Worm (Caenorhabditis elegans) whole organism, L4 larva: ENCODE measurements around the gene Y57A10C.1.

Source experiments
- D1046.2 ChIP-seq: fragments of 200-800 bp; sonication (Bioruptor generic); IDR thresholded peaks from 2 replicates; pipeline ENCODE4 v1.3.6; 2022; ENCODE audit warnings: missing genetic modification characterization, missing compliant biosample characterization
- F26F4.8 ChIP-seq: fragments of 200-800 bp; sonication (Bioruptor generic); conservative IDR thresholded peaks from 2 replicates; pipeline ENCODE4 v1.3.6; 2022; ENCODE audit warnings: missing genetic modification characterization, missing compliant biosample characterization
- F44E2.7 ChIP-seq: fragments of 200-800 bp; sonication (Bioruptor generic); IDR thresholded peaks from 2 replicates; pipeline ENCODE4 v2.1.2; 2022; ENCODE audit warnings: missing genetic modification characterization, missing compliant biosample characterization
- F49E8.2 ChIP-seq: sonication (generic microtip); optimal IDR thresholded peaks from 2 replicates; lab custom pipeline; 2016; ENCODE audit warnings: missing compliant biosample characterization, mild to moderate bottlenecking, missing genetic modification characterization, borderline replicate concordance
- T20F7.1 ChIP-seq: fragments of 200-800 bp; sonication (Bioruptor generic); optimal IDR thresholded peaks from 2 replicates; lab custom pipeline; 2018; ENCODE audit warnings: mild to moderate bottlenecking, missing genetic modification characterization, missing compliant biosample characterization
- Y48G9A.11 ChIP-seq: fragments of 200-800 bp; sonication (Bioruptor generic); IDR thresholded peaks from 2 replicates; pipeline ENCODE4 v1.3.6; 2022; ENCODE audit warnings: missing genetic modification reagents, missing genetic modification characterization, missing compliant biosample characterization
- Y5F2A.4 ChIP-seq: fragments of 200-800 bp; sonication (Bioruptor generic); optimal IDR thresholded peaks from 2 replicates; lab custom pipeline; 2018; ENCODE audit warnings: mild to moderate bottlenecking, missing genetic modification characterization, missing compliant biosample characterization
- ZK337.2 ChIP-seq: fragments of 200-800 bp; sonication (Bioruptor generic); IDR thresholded peaks from 2 replicates; pipeline ENCODE4 v1.3.6; 2022; ENCODE audit warnings: missing genetic modification reagents, missing genetic modification characterization, missing compliant biosample characterization
- ZK546.5 ChIP-seq, 2 experiments: sonication (generic microtip); optimal IDR thresholded peaks; 2 replicates each; lab custom pipeline; 2017; ENCODE audit warnings: missing biosample characterization in 2 of 2, missing genetic modification characterization in 2 of 2
- aha-1 ChIP-seq: fragments of 150-350 bp; peaks from one replicate; lab custom pipeline; 2014; ENCODE audit warnings: missing biosample characterization, missing genetic modification characterization
- aly-2 ChIP-seq: sonication (generic microtip); optimal IDR thresholded peaks from 2 replicates; lab custom pipeline; 2018; ENCODE audit warnings: missing biosample characterization, missing genetic modification characterization
- arid-1 ChIP-seq: fragments of 200-800 bp; sonication (Bioruptor generic); conservative IDR thresholded peaks from 2 replicates; pipeline ENCODE4 v1.3.6; 2022; ENCODE audit warnings: missing genetic modification reagents, missing genetic modification characterization, missing compliant biosample characterization
- ceh-32 ChIP-seq: sonication (generic microtip); optimal IDR thresholded peaks from 2 replicates; lab custom pipeline; 2016; ENCODE audit warnings: mild to moderate bottlenecking, missing genetic modification characterization, missing compliant biosample characterization; ENCODE audit not compliant: poor library complexity
- ceh-44 ChIP-seq: fragments of 200-800 bp; sonication (Bioruptor generic); IDR thresholded peaks from 2 replicates; pipeline ENCODE4 v1.3.6; 2022; ENCODE audit warnings: missing genetic modification reagents, missing genetic modification characterization, missing compliant biosample characterization
- ces-1 ChIP-seq: fragments of 150-350 bp; sonication (generic microtip); optimal IDR thresholded peaks from 4 replicates; lab custom pipeline; 2014; ENCODE audit warnings: missing biosample characterization, missing genetic modification reagents, missing genetic modification characterization
- ctbp-1 ChIP-seq: fragments of 200-800 bp; sonication (Bioruptor generic); IDR thresholded peaks from 2 replicates; pipeline ENCODE4 v1.3.6; 2022; ENCODE audit warnings: missing genetic modification reagents, missing genetic modification characterization, missing compliant biosample characterization
- daf-16 ChIP-seq, 3 experiments: sonication (generic microtip); optimal IDR thresholded peaks; 2 replicates each; lab custom pipeline; 2016 to 2017; ENCODE audit warnings: missing genetic modification characterization in 3 of 3, missing genetic modification reagents in 3 of 3, mild to moderate bottlenecking in 2 of 3, missing compliant biosample characterization in 2 of 3, missing biosample characterization in 1 of 3, moderate library complexity in 1 of 3
- dmd-8 ChIP-seq: fragments of 200-800 bp; sonication (Bioruptor generic); IDR thresholded peaks from 2 replicates; pipeline ENCODE4 v1.3.6; 2022; ENCODE audit warnings: missing genetic modification characterization, missing compliant biosample characterization
- fkh-10 ChIP-seq: fragments of 150-350 bp; optimal IDR thresholded peaks from 2 replicates; lab custom pipeline; 2014; ENCODE audit warnings: missing biosample characterization, missing genetic modification reagents, missing genetic modification characterization
- hif-1 ChIP-seq, 2 experiments: sonication (generic microtip); optimal IDR thresholded peaks; 2 replicates each; lab custom pipeline; 2016 to 2017; ENCODE audit warnings: missing compliant biosample characterization in 2 of 2, missing genetic modification characterization in 2 of 2, missing genetic modification reagents in 2 of 2, missing genotype in 2 of 2, mild to moderate bottlenecking in 1 of 2
- hlh-30 ChIP-seq: sonication (generic microtip); optimal IDR thresholded peaks from 2 replicates; lab custom pipeline; 2017; ENCODE audit warnings: antibody characterized with exemption, mild to moderate bottlenecking, missing genetic modification characterization, missing compliant biosample characterization; ENCODE audit not compliant: insufficient read depth
- hmg-1.1 ChIP-seq: fragments of 200-800 bp; sonication (Bioruptor generic); IDR thresholded peaks from 2 replicates; pipeline ENCODE4 v1.3.6; 2022; ENCODE audit warnings: missing genetic modification reagents, missing genetic modification characterization, missing compliant biosample characterization
- lim-7 ChIP-seq: fragments of 200-800 bp; sonication (Bioruptor generic); IDR thresholded peaks from 2 replicates; pipeline ENCODE4 v1.3.6; 2022; ENCODE audit warnings: missing genetic modification characterization, missing compliant biosample characterization
- lin-15B ChIP-seq: fragments of 150-350 bp; sonication (generic microtip); optimal IDR thresholded peaks from 3 replicates; lab custom pipeline; 2014; ENCODE audit warnings: missing biosample characterization, missing genetic modification characterization
- lsy-2 ChIP-seq, 2 experiments: fragments of 150-350 bp in 1 of 2; sonication (generic microtip) in 1 of 2; optimal IDR thresholded peaks; 2 replicates each; lab custom pipeline; 2014 to 2017; ENCODE audit warnings: missing biosample characterization in 2 of 2, missing genetic modification characterization in 2 of 2
- madf-9 ChIP-seq: fragments of 200-800 bp; sonication (Bioruptor generic); conservative IDR thresholded peaks from 2 replicates; pipeline ENCODE4 v1.3.6; 2022; ENCODE audit warnings: missing genetic modification reagents, missing genetic modification characterization, missing compliant biosample characterization
- mdt-29 ChIP-seq: fragments of 200-800 bp; sonication (Bioruptor generic); IDR thresholded peaks from 2 replicates; pipeline ENCODE4 v1.3.6; 2022; ENCODE audit warnings: missing genetic modification reagents, missing genetic modification characterization, missing compliant biosample characterization
- mep-1 ChIP-seq: fragments of 150-350 bp; sonication (generic microtip); optimal IDR thresholded peaks from 3 replicates; lab custom pipeline; 2014; ENCODE audit warnings: missing biosample characterization, missing genetic modification characterization
- mes-2 ChIP-seq: sonication (generic microtip); optimal IDR thresholded peaks from 2 replicates; lab custom pipeline; 2016; ENCODE audit warnings: missing genotype, mild to moderate bottlenecking, missing genetic modification characterization, missing compliant biosample characterization; ENCODE audit not compliant: poor library complexity, severe bottlenecking
- nhr-11 ChIP-seq: fragments of 150-350 bp; optimal IDR thresholded peaks from 2 replicates; lab custom pipeline; 2014; ENCODE audit warnings: missing biosample characterization, missing genetic modification characterization
- nhr-111 ChIP-seq: fragments of 200-800 bp; sonication (Bioruptor generic); optimal IDR thresholded peaks from 2 replicates; lab custom pipeline; 2018; ENCODE audit warnings: mild to moderate bottlenecking, missing genetic modification characterization, missing compliant biosample characterization
- nhr-237 ChIP-seq: sonication (generic microtip); optimal IDR thresholded peaks from 2 replicates; lab custom pipeline; 2017; ENCODE audit warnings: missing biosample characterization, missing genetic modification characterization
- nhr-48 ChIP-seq: sonication (generic microtip); optimal IDR thresholded peaks from 2 replicates; lab custom pipeline; 2016; ENCODE audit warnings: mild to moderate bottlenecking, missing genetic modification characterization, missing compliant biosample characterization
- nhr-76 ChIP-seq: fragments of 150-350 bp; optimal IDR thresholded peaks from 2 replicates; lab custom pipeline; 2014; ENCODE audit warnings: missing biosample characterization, missing genetic modification characterization
- pha-4 ChIP-seq, 2 experiments: fragments of 150-350 bp in 1 of 2; fragments of 200-800 bp in 1 of 2; sonication (Bioruptor generic) in 1 of 2; IDR thresholded peaks in 1 of 2; optimal IDR thresholded peaks in 1 of 2; 2 replicates each; pipeline versions ENCODE4 v1.3.6 to Lab custom; 2014 to 2022; ENCODE audit warnings: missing genetic modification characterization in 2 of 2, missing genetic modification reagents in 2 of 2, missing biosample characterization in 1 of 2, missing compliant biosample characterization in 1 of 2
- saeg-2 ChIP-seq: fragments of 200-800 bp; sonication (Bioruptor generic); IDR thresholded peaks from 2 replicates; pipeline ENCODE4 v1.3.6; 2022; ENCODE audit warnings: missing genetic modification reagents, missing genetic modification characterization, missing compliant biosample characterization
- set-16 ChIP-seq: fragments of 200-800 bp; sonication (Bioruptor generic); IDR thresholded peaks from 2 replicates; pipeline ENCODE4 v1.3.6; 2022; ENCODE audit warnings: missing genetic modification reagents, missing genetic modification characterization, missing compliant biosample characterization
- snpc-1.2 ChIP-seq: fragments of 200-800 bp; sonication (Bioruptor generic); IDR thresholded peaks from 2 replicates; pipeline ENCODE4 v1.3.6; 2022; ENCODE audit warnings: missing genetic modification reagents, missing genetic modification characterization, missing compliant biosample characterization
- spr-3 ChIP-seq: fragments of 200-800 bp; sonication (Bioruptor generic); optimal IDR thresholded peaks from 2 replicates; lab custom pipeline; 2018; ENCODE audit warnings: mild to moderate bottlenecking, missing genetic modification characterization, missing compliant biosample characterization
- tra-1 ChIP-seq: fragments of 200-800 bp; sonication (Bioruptor generic); IDR thresholded peaks from 2 replicates; pipeline ENCODE4 v1.3.6; 2022; ENCODE audit warnings: missing genetic modification reagents, missing genetic modification characterization, missing compliant biosample characterization
- unc-62 ChIP-seq, 3 experiments: fragments of 150-350 bp in 1 of 3; sonication (generic microtip); optimal IDR thresholded peaks in 2 of 3; peaks in 1 of 3; 1 replicate in 1 of 3; 2 replicates in 2 of 3; lab custom pipeline; 2014 to 2017; ENCODE audit warnings: missing biosample characterization in 3 of 3, missing genetic modification characterization in 3 of 3, missing genetic modification reagents in 3 of 3, missing genotype in 1 of 3
- vab-7 ChIP-seq: fragments of 200-800 bp; sonication (Bioruptor generic); IDR thresholded peaks from 2 replicates; pipeline ENCODE4 v1.3.6; 2022; ENCODE audit warnings: missing genetic modification reagents, missing genetic modification characterization, missing compliant biosample characterization
- zip-11 ChIP-seq: fragments of 200-800 bp; sonication (Bioruptor generic); IDR thresholded peaks from 2 replicates; pipeline ENCODE4 v1.3.6; 2022; ENCODE audit warnings: missing genetic modification characterization, missing compliant biosample characterization

The Y57A10C.1 gene

DNA sequence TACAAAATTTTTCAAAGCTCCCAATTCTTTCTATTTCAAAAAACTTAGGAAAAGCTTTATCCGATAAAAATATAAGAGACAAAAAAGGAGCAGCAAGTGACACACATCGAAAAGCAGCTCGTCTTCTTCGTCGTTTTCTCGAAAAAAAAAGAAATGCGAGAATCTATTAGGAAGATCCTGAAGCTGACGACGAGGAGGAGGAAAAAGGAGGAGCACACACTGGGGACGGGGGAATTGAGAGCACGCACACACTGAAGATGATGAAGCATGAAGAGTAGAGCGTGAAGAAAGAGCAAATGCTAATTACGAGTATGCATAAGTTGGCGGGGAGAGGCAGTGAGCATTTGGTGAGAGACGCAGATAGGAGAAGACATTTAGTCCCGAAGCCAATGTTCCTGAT, 38.4 kb downstream of the Y57A10C.1 start:
- no peak for TF ChIP-seq lin-15B (tag; lab: Kevin White, UChicago)
- TF ChIP-seq ceh-32 (tag; lab: Kevin White, UChicago), result no peak
- TF ChIP-seq saeg-2 (GFP tag; lab: Robert Waterston, UW), result no peak
- TF ChIP-seq pha-4 (GFP tag; IDR thresholded peaks at IDR 0.05; lab: Robert Waterston, UW), result no peak
- TF ChIP-seq pha-4 (tag; optimal IDR thresholded peaks at IDR 0.05; lab: Kevin White, UChicago), result no peak
- TF ChIP-seq ctbp-1 (GFP tag; lab: Robert Waterston, UW), result no peak
- TF ChIP-seq T20F7.1 (GFP tag; lab: Kevin White, UChicago), result no peak
- TF ChIP-seq D1046.2, result no peak
- TF ChIP-seq F49E8.2 (tag; lab: Kevin White, UChicago), result no peak
- TF ChIP-seq daf-16 (GFP tag; optimal IDR thresholded peaks at IDR 0.05; lab: Kevin White, UChicago), result no peak
- TF ChIP-seq daf-16 (tag; optimal IDR thresholded peaks at IDR 0.05; lab: Kevin White, UChicago), result no peak
- TF ChIP-seq unc-62 (GFP tag; optimal IDR thresholded peaks at IDR 0.05 in 1 of 2; lab: Kevin White, UChicago), result peak in 1 of 2 experiments; percentile 98
- no peak for TF ChIP-seq unc-62 (tag; optimal IDR thresholded peaks at IDR 0.05; lab: Kevin White, UChicago)
- peak; percentile 92 for TF ChIP-seq aha-1 (tag; lab: Kevin White, UChicago)
- no peak for TF ChIP-seq mdt-29 (GFP tag; lab: Robert Waterston, UW)
- TF ChIP-seq ZK337.2 (GFP tag; lab: Robert Waterston, UW), result no peak
- no peak for TF ChIP-seq aly-2 (tag; lab: Kevin White, UChicago)
- TF ChIP-seq madf-9 (GFP tag; lab: Robert Waterston, UW), result no peak
- no peak for TF ChIP-seq nhr-237 (tag; lab: Kevin White, UChicago)
- TF ChIP-seq lsy-2 (tag; optimal IDR thresholded peaks at IDR 0.05; lab: Kevin White, UChicago), result peak in 1 of 2 experiments; percentile 16
- TF ChIP-seq set-16 (GFP tag; lab: Robert Waterston, UW), result no peak
- TF ChIP-seq zip-11 (GFP tag; lab: Robert Waterston, UW), result no peak
- no peak for TF ChIP-seq lim-7 (GFP tag; lab: Robert Waterston, UW)
- peak; percentile 28; the same call in 1 of the 2 replicates for TF ChIP-seq vab-7 (GFP tag; lab: Robert Waterston, UW)
- no peak for TF ChIP-seq nhr-11 (tag; lab: Kevin White, UChicago)
- TF ChIP-seq fkh-10 (GFP tag; lab: Kevin White, UChicago), result peak; percentile 55
- 0 out of 2 replicates have a peak, but pooled peaks have one; percentile 14 for TF ChIP-seq hmg-1.1
- no peak for TF ChIP-seq Y48G9A.11 (GFP tag; lab: Robert Waterston, UW)
- TF ChIP-seq, all 104 proteins: peak for 6

DNA sequence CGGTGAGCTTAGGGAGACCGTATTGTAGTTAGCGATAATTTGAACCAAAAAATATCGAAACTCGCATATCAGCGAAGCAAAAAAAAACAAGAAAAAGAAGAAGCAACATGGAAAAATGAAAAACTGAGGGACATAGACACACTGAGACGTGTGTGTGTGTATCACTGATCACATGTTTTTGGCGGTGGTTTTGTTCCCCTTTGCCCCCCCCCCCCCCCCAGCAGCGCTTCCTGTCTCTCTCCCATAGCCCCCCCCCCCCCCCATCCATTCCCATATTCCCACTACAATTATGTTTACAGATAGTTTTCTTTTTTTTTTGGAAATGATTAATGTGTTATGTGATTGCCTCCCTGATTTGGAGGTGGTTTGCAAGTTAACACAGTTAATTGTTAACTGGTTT, 43.1 kb downstream of the Y57A10C.1 start:
- TF ChIP-seq mep-1 (tag; lab: Kevin White, UChicago), result no peak
- peak in 1 of 2 experiments; percentile 16 for TF ChIP-seq hif-1 (tag; optimal IDR thresholded peaks at IDR 0.05; lab: Kevin White, UChicago)
- TF ChIP-seq set-16 (GFP tag; lab: Robert Waterston, UW), result peak; percentile 66

ce11 chrII:12362262-12362661, 50.1 kb downstream of the Y57A10C.1 start:
- no peak for TF ChIP-seq nhr-76 (tag; lab: Kevin White, UChicago)
- TF ChIP-seq ZK337.2 (GFP tag; lab: Robert Waterston, UW), result 0 out of 2 replicates have a peak, but pooled peaks have one; percentile 36
- no peak for TF ChIP-seq hlh-30 (tag; lab: Kevin White, UChicago)
- TF ChIP-seq pha-4 (GFP tag; IDR thresholded peaks at IDR 0.05; lab: Robert Waterston, UW), result peak; percentile 35; the same call in 1 of the 2 replicates
- TF ChIP-seq pha-4 (tag; optimal IDR thresholded peaks at IDR 0.05; lab: Kevin White, UChicago), result no peak
- no peak for TF ChIP-seq Y5F2A.4
- TF ChIP-seq madf-9 (GFP tag; lab: Robert Waterston, UW), result 0 out of 2 replicates have a peak, but pooled peaks have one; percentile 29
- TF ChIP-seq ZK546.5 (tag; optimal IDR thresholded peaks at IDR 0.05; lab: Kevin White, UChicago), result no peak
- 0 out of 2 replicates have a peak, but pooled peaks have one; percentile 44 for TF ChIP-seq F26F4.8 (GFP tag; lab: Robert Waterston, UW)
- no peak for TF ChIP-seq nhr-48
- TF ChIP-seq tra-1 (GFP tag; lab: Robert Waterston, UW), result no peak
- TF ChIP-seq fkh-10 (GFP tag; lab: Kevin White, UChicago), result no peak
- 0 out of 2 replicates have a peak, but pooled peaks have one; percentile 12 for TF ChIP-seq ceh-44 (GFP tag; lab: Robert Waterston, UW)
- TF ChIP-seq ces-1 (GFP tag; lab: Kevin White, UChicago), result no peak
- TF ChIP-seq vab-7 (GFP tag; lab: Robert Waterston, UW), result peak; percentile 54; the same call in 1 of the 2 replicates
- peak; percentile 20; the same call in 1 of the 2 replicates for TF ChIP-seq snpc-1.2
- no peak for TF ChIP-seq nhr-111 (GFP tag; lab: Kevin White, UChicago)
- no peak for TF ChIP-seq spr-3 (GFP tag; lab: Kevin White, UChicago)
- peak; percentile 46 for TF ChIP-seq mes-2 (tag; lab: Kevin White, UChicago)
- TF ChIP-seq aha-1 (tag; lab: Kevin White, UChicago), result no peak
- peak; percentile 48; the same call in 1 of the 2 replicates for TF ChIP-seq Y48G9A.11 (GFP tag; lab: Robert Waterston, UW)
- TF ChIP-seq dmd-8 (GFP tag; lab: Robert Waterston, UW), result no peak
- TF ChIP-seq arid-1, result 0 out of 2 replicates have a peak, but pooled peaks have one; percentile 11
- 0 out of 2 replicates have a peak, but pooled peaks have one; percentile 13 for TF ChIP-seq F44E2.7 (GFP tag; lab: Robert Waterston, UW)
